Fruit fly (Drosophila melanogaster) ovary, adult (tissue): ENCODE results near the gene Cox10.
A peak's percentile ranks its signal among the peaks of the same experiment; 100 is the strongest.

Experiments used
- CG17801 ChIP-seq: fragments of 200-800 bp; optimal IDR thresholded peaks from 2 replicates; lab custom pipeline; 2019; ENCODE audit warnings: missing biosample characterization, mild to moderate bottlenecking, missing genetic modification characterization, moderate library complexity; ENCODE audit not compliant: partially characterized antibody

Gene Cox10

dm6 chr2L:10341405-10341804, 10.1 kb downstream of the Cox10 start, which contains the start of gene CG31715:
Gene CG31715 (plus strand): TSS chr2L:10341616.
- TF ChIP-seq CG17801 (GFP tag; lab: Kevin White, UChicago): peak; percentile 33

DNA sequence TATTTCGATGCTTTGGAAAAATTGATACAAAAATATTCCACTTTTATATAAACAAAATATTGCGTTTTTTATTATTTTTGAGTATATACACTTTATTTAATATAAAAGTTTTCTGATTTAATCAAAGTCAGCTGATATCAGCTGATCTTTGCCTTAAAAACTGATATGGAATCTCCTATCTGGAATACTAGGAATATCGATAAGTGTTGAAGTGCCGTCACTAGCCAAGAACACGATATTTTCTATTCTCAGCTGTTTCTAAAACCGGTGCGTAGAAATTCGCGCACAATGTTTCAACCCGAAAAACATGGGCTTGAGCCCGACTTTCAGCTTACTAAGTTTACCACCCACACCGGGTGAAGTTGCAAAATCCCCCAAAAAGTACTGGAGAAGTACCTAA, 11.2 kb downstream of the Cox10 start, which contains the start of gene Sps2:
Gene Sps2 (plus strand): TSS at position 124 of the 400 bp plus-strand sequence.
- TF ChIP-seq CG17801 (GFP tag; lab: Kevin White, UChicago): peak; percentile 33

dm6 chr2L:10344029-10344606, 12.8 kb downstream of the Cox10 start, which contains the start of gene Frmd5:
Gene Frmd5 (plus strand): TSS chr2L:10344442.
- TF ChIP-seq CG17801 (GFP tag; lab: Kevin White, UChicago): no peak

DNA sequence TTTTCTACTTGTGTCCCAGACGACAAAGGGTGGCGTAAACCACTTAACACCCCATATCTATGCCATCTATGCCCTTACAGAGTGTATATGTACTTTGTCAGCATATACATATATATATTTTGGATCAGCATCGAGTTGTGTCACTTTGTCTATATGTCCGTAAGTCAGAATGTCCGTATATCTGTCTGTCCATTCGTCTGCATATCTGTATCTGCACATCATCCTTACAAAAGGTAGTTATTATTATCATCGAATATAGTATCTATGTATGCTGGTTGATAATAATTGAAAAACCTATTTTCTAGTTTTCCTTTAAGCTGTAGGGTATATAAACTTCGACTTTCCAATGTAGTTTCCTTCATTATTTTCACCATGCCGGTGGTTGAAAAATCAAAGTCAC, 19.9 kb downstream of the Cox10 start:
- TF ChIP-seq CG17801 (GFP tag; lab: Kevin White, UChicago): no peak

DNA sequence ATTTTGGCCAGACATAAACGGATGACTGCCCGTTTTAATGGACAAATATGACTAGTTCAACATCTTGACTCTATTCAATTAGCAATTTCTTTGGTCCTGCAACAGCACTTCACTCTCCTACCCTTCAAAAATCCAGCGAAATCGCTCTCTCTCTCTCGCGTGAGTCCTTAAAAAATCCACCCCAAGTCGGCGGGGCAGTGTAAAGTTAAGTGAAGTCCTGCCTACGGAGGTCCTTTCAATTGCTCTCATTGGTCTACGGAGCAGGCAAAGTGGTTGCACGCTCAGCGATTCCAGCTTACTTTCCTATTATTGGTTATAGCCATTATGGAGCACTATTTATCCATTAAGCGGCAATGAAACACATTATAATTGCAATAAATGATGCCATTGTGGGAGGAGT, 22.6 kb downstream of the Cox10 start, which contains the start of gene CG34367:
Gene CG34367 (minus strand): TSS at position 35 of the 400 bp plus-strand sequence.
- TF ChIP-seq CG17801 (GFP tag; lab: Kevin White, UChicago): no peak

- no peak for TF ChIP-seq CG17801 (GFP tag; lab: Kevin White, UChicago)
These were observed 25.2 kb downstream of the Cox10 start, which contains the start of the genes CtsL4 and ClpP for dm6 chr2L:10356508-10356907. Gene CtsL4 (minus strand): TSS chr2L:10356597. Gene ClpP (plus strand): TSS chr2L:10356795.

- TF ChIP-seq CG17801 (GFP tag; lab: Kevin White, UChicago): no peak
These were observed 31.3 kb downstream of the Cox10 start, which contains the start of the genes Cand1 and pim for dm6 chr2L:10362408-10363067. Gene Cand1 (minus strand): TSS chr2L:10362707. Gene pim (plus strand): TSS chr2L:10362989.

- TF ChIP-seq CG17801 (GFP tag; lab: Kevin White, UChicago): no peak
These were observed 33.0 kb downstream of the Cox10 start, which contains the start of gene lft for dm6 chr2L:10364229-10364628. Gene lft (plus strand): TSS chr2L:10364471.

dm6 chr2L:10366525-10366924, 35.3 kb downstream of the Cox10 start, which contains the start of gene CG5056:
Gene CG5056 (plus strand): TSS chr2L:10366692.
- peak; percentile 67 for TF ChIP-seq CG17801 (GFP tag; lab: Kevin White, UChicago)

- TF ChIP-seq CG17801 (GFP tag; lab: Kevin White, UChicago): no peak
These were observed 41.0 kb downstream of the Cox10 start for dm6 chr2L:10372297-10372696.

dm6 chr2L:10373605-10374269, 42.5 kb downstream of the Cox10 start, which contains the start of gene rho-5:
Gene rho-5 (minus strand): TSS chr2L:10373900.
- TF ChIP-seq CG17801 (GFP tag; lab: Kevin White, UChicago): no peak

DNA sequence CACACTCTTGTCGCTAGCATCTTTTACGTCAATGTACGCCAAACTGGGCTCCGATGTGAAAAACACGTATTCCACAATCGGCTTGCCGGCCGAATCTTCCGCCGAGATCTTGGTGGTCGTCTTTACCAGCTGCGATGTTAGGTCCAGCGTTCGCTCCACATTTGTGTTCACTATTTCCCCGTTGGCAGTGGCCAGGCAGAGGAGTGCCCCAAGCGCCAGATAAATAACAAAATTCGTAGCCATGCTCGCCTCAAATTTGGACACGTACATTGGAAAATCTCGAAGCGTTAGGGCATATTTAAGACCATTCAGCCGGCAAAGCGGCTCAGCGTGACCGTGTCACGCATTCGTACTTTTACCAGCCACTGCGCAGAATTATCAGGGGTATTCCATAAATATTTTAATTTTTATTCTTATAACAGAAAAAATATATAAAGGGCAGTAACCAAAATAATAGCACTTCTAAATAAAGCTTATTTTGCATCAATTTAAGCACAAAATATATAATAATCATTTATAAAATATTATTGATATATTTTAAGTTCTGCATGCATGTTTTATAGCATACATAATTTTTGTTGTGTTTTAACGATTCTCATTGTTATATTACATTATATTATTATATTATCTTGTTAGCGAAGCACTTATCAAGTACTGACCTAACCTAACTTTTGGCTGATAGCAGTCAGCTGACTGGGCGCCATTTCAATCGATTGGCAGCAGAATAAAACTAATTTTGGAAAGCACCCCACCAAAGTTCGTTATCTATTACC, 44.4 kb downstream of the Cox10 start, which contains the start of the genes CG33303 and dpr19:
Gene CG33303 (minus strand): TSS at position 294 of the 773 bp plus-strand sequence.
Gene dpr19 (plus strand): TSS at position 705 of the 773 bp plus-strand sequence.
- TF ChIP-seq CG17801 (GFP tag; lab: Kevin White, UChicago): peak; percentile 59

- no peak for TF ChIP-seq CG17801 (GFP tag; lab: Kevin White, UChicago)
These were observed 45.0 kb downstream of the Cox10 start for dm6 chr2L:10376276-10376675.

dm6 chr2L:10378631-10379030, 47.4 kb downstream of the Cox10 start:
- TF ChIP-seq CG17801 (GFP tag; lab: Kevin White, UChicago): no peak
